Worm (Caenorhabditis elegans) whole organism, late embryonic: ENCODE data around the gene T04F8.3.

ENCODE experiments used
- C08G9.2 ChIP-seq: sonication (generic microtip); optimal IDR thresholded peaks from 2 replicates; lab custom pipeline; 2016; ENCODE audit warnings: mild to moderate bottlenecking, missing genetic modification characterization, moderate library complexity, missing compliant biosample characterization
- C38D4.7 ChIP-seq: fragments of 200-800 bp; sonication (Bioruptor generic); optimal IDR thresholded peaks from 2 replicates; lab custom pipeline; 2018; ENCODE audit warnings: mild to moderate bottlenecking, missing genetic modification characterization, moderate library complexity, missing compliant biosample characterization
- F13H6.1 ChIP-seq: sonication (generic microtip); optimal IDR thresholded peaks from 2 replicates; lab custom pipeline; 2016; ENCODE audit warnings: missing genetic modification characterization, missing compliant biosample characterization
- K02D7.2 ChIP-seq: sonication (generic microtip); optimal IDR thresholded peaks from 2 replicates; lab custom pipeline; 2017; ENCODE audit warnings: mild to moderate bottlenecking, missing genetic modification characterization, missing compliant biosample characterization
- K09A11.1 ChIP-seq: sonication (generic microtip); optimal IDR thresholded peaks from 2 replicates; lab custom pipeline; 2017; ENCODE audit warnings: antibody characterized with exemption, mild to moderate bottlenecking, missing genetic modification characterization, missing compliant biosample characterization; ENCODE audit not compliant: insufficient read depth
- T23F11.4 ChIP-seq: fragments of 200-800 bp; sonication (Bioruptor generic); optimal IDR thresholded peaks from 2 replicates; lab custom pipeline; 2018; ENCODE audit warnings: mild to moderate bottlenecking, missing genetic modification characterization, missing compliant biosample characterization
- ahr-1 ChIP-seq: sonication (generic microtip); optimal IDR thresholded peaks from 2 replicates; lab custom pipeline; 2016; ENCODE audit warnings: missing genetic modification characterization, missing compliant biosample characterization
- ama-1 ChIP-seq: fragments of 150-350 bp; optimal IDR thresholded peaks from 2 replicates; lab custom pipeline; 2014
- ceh-18 ChIP-seq: sonication (generic microtip); optimal IDR thresholded peaks from 2 replicates; lab custom pipeline; 2016; ENCODE audit warnings: missing genetic modification characterization, missing compliant biosample characterization
- ceh-2 ChIP-seq: sonication (generic microtip); optimal IDR thresholded peaks from 2 replicates; lab custom pipeline; 2016; ENCODE audit warnings: missing genotype, missing genetic modification characterization, missing compliant biosample characterization
- ceh-24 ChIP-seq: sonication (generic microtip); optimal IDR thresholded peaks from 2 replicates; lab custom pipeline; 2016; ENCODE audit warnings: mild to moderate bottlenecking, missing genetic modification characterization, missing compliant biosample characterization
- ceh-31 ChIP-seq: sonication (generic microtip); optimal IDR thresholded peaks from 2 replicates; lab custom pipeline; 2016; ENCODE audit warnings: missing genetic modification characterization, missing compliant biosample characterization
- ceh-34 ChIP-seq: sonication (generic microtip); optimal IDR thresholded peaks from 2 replicates; lab custom pipeline; 2016; ENCODE audit warnings: mild to moderate bottlenecking, missing genetic modification characterization, missing compliant biosample characterization
- ceh-45 ChIP-seq: fragments of 200-800 bp; sonication (Bioruptor generic); IDR thresholded peaks from 2 replicates; pipeline ENCODE4 v1.3.6; 2022; ENCODE audit warnings: missing genetic modification reagents, missing genetic modification characterization, missing compliant biosample characterization
- ceh-48 ChIP-seq: sonication (generic microtip); optimal IDR thresholded peaks from 2 replicates; lab custom pipeline; 2016; ENCODE audit warnings: missing genetic modification characterization, inconsistent platforms, missing compliant biosample characterization
- che-1 ChIP-seq: sonication (generic microtip); optimal IDR thresholded peaks from 2 replicates; lab custom pipeline; 2016; ENCODE audit warnings: mild to moderate bottlenecking, missing genetic modification characterization, missing compliant biosample characterization
- dmd-4 ChIP-seq: sonication (generic microtip); optimal IDR thresholded peaks from 2 replicates; lab custom pipeline; 2016; ENCODE audit warnings: borderline replicate concordance, missing genetic modification characterization, missing compliant biosample characterization
- dve-1 ChIP-seq: sonication (generic microtip); optimal IDR thresholded peaks from 2 replicates; lab custom pipeline; 2017; ENCODE audit warnings: antibody characterized with exemption, mild to moderate bottlenecking, missing genetic modification characterization, missing compliant biosample characterization
- elt-2 ChIP-seq: sonication (generic microtip); optimal IDR thresholded peaks from 2 replicates; lab custom pipeline; 2016; ENCODE audit warnings: missing genetic modification reagents, missing genetic modification characterization, missing compliant biosample characterization
- ets-4 ChIP-seq: sonication (generic microtip); optimal IDR thresholded peaks from 2 replicates; lab custom pipeline; 2016; ENCODE audit warnings: missing genetic modification characterization, missing compliant biosample characterization
- gmeb-2 ChIP-seq: sonication (generic microtip); optimal IDR thresholded peaks from 2 replicates; lab custom pipeline; 2016; ENCODE audit warnings: missing genetic modification characterization, inconsistent platforms, missing compliant biosample characterization
- hlh-30 ChIP-seq: sonication (generic microtip); optimal IDR thresholded peaks from 2 replicates; lab custom pipeline; 2017; ENCODE audit warnings: antibody characterized with exemption, missing genetic modification characterization, missing compliant biosample characterization; ENCODE audit not compliant: insufficient read depth
- hlh-6 ChIP-seq: sonication (generic microtip); optimal IDR thresholded peaks from 2 replicates; lab custom pipeline; 2016; ENCODE audit warnings: missing genotype, missing genetic modification characterization, missing compliant biosample characterization
- hlh-8 ChIP-seq: sonication (generic microtip); optimal IDR thresholded peaks from 2 replicates; lab custom pipeline; 2016; ENCODE audit warnings: missing genotype, missing genetic modification characterization, missing compliant biosample characterization
- lim-6 ChIP-seq: sonication (generic microtip); optimal IDR thresholded peaks from 2 replicates; lab custom pipeline; 2016; ENCODE audit warnings: missing genetic modification characterization, missing compliant biosample characterization
- mec-3 ChIP-seq: sonication (generic microtip); optimal IDR thresholded peaks from 2 replicates; lab custom pipeline; 2016; ENCODE audit warnings: borderline replicate concordance, missing genetic modification characterization, missing compliant biosample characterization
- nfya-1 ChIP-seq: sonication (generic microtip); optimal IDR thresholded peaks from 2 replicates; lab custom pipeline; 2017; ENCODE audit warnings: missing genetic modification characterization, mild to moderate bottlenecking, missing compliant biosample characterization, antibody characterized with exemption, moderate library complexity
- nhr-11 ChIP-seq: fragments of 150-350 bp; optimal IDR thresholded peaks from 2 replicates; lab custom pipeline; 2014; ENCODE audit warnings: missing biosample characterization, missing genetic modification characterization
- nhr-232 ChIP-seq: sonication (generic microtip); optimal IDR thresholded peaks from 2 replicates; lab custom pipeline; 2016; ENCODE audit warnings: missing genetic modification characterization, missing compliant biosample characterization
- pag-3 ChIP-seq: sonication (generic microtip); optimal IDR thresholded peaks from 2 replicates; lab custom pipeline; 2016; ENCODE audit warnings: missing compliant biosample characterization, missing genetic modification characterization, borderline replicate concordance
- pat-9 ChIP-seq: fragments of 200-800 bp; sonication (Bioruptor generic); optimal IDR thresholded peaks from 2 replicates; lab custom pipeline; 2018; ENCODE audit warnings: mild to moderate bottlenecking, missing genetic modification characterization, moderate library complexity, missing compliant biosample characterization
- sdc-2 ChIP-seq: sonication (generic microtip); optimal IDR thresholded peaks from 2 replicates; lab custom pipeline; 2016; ENCODE audit warnings: missing genotype, missing genetic modification characterization, missing compliant biosample characterization
- tbx-2 ChIP-seq: sonication (generic microtip); optimal IDR thresholded peaks from 2 replicates; lab custom pipeline; 2016; ENCODE audit warnings: missing genetic modification characterization, missing compliant biosample characterization
- unc-42 ChIP-seq: sonication (generic microtip); optimal IDR thresholded peaks from 2 replicates; lab custom pipeline; 2016; ENCODE audit warnings: missing genotype, missing genetic modification characterization, missing compliant biosample characterization
- unc-55 ChIP-seq: sonication (generic microtip); optimal IDR thresholded peaks from 2 replicates; lab custom pipeline; 2017; ENCODE audit warnings: missing biosample characterization, missing genetic modification reagents, missing genetic modification characterization
- unc-86 ChIP-seq: sonication (generic microtip); optimal IDR thresholded peaks from 2 replicates; lab custom pipeline; 2016; ENCODE audit warnings: missing genetic modification characterization, missing compliant biosample characterization
- zip-5 ChIP-seq: sonication (generic microtip); optimal IDR thresholded peaks from 2 replicates; lab custom pipeline; 2016; ENCODE audit warnings: missing genetic modification characterization, missing compliant biosample characterization
- ztf-16 ChIP-seq: sonication (generic microtip); optimal IDR thresholded peaks from 2 replicates; lab custom pipeline; 2017; ENCODE audit warnings: missing genetic modification characterization, missing compliant biosample characterization

The T04F8.3 gene

ce11 chrX:11645517-11645916, 12.9 kb upstream of the T04F8.3 start:
- TF ChIP-seq hlh-6 (tag; lab: Kevin White, UChicago) (no peak), elt-2 (peak; percentile 24)
- TF ChIP-seq, all 69 proteins: peak for 1

- TF ChIP-seq F13H6.1 (tag; lab: Kevin White, UChicago) (no peak), hlh-8 (no peak), ceh-18 (tag; lab: Kevin White, UChicago) (no peak), dve-1 (tag; lab: Kevin White, UChicago) (no peak), zip-5 (tag; lab: Kevin White, UChicago) (no peak), mec-3 (no peak), unc-86 (tag; lab: Kevin White, UChicago) (no peak), lim-6 (tag; lab: Kevin White, UChicago) (no peak), nhr-232 (tag; lab: Kevin White, UChicago) (no peak), ceh-34 (tag; lab: Kevin White, UChicago) (no peak), ceh-24 (tag; lab: Kevin White, UChicago) (no peak), ama-1 (no peak), hlh-30 (no peak), pat-9 (tag; lab: Kevin White, UChicago) (no peak), pag-3 (tag; lab: Kevin White, UChicago) (no peak), dmd-4 (tag; lab: Kevin White, UChicago) (no peak), unc-55 (no peak), K09A11.1 (tag; lab: Kevin White, UChicago) (no peak), ahr-1 (no peak), T23F11.4 (GFP tag; lab: Kevin White, UChicago) (no peak)
Measured at ce11 chrX:11647165-11647564, 11.3 kb upstream of the T04F8.3 start, which contains the start of gene T04F8.8. Gene T04F8.8, plus strand, starts transcription at chrX:11647465.

- no peak for TF ChIP-seq che-1 (tag; lab: Kevin White, UChicago)
- no peak for TF ChIP-seq lim-6 (tag; lab: Kevin White, UChicago)
- TF ChIP-seq zip-5 (tag; lab: Kevin White, UChicago): no peak
- no peak for TF ChIP-seq tbx-2 (tag; lab: Kevin White, UChicago)
- TF ChIP-seq ztf-16: no peak
- TF ChIP-seq ets-4 (tag; lab: Kevin White, UChicago): no peak
- no peak for TF ChIP-seq nfya-1 (tag; lab: Kevin White, UChicago)
- TF ChIP-seq ahr-1: no peak
- TF ChIP-seq F13H6.1 (tag; lab: Kevin White, UChicago): no peak
- TF ChIP-seq hlh-6 (tag; lab: Kevin White, UChicago): no peak
- no peak for TF ChIP-seq K02D7.2 (tag; lab: Kevin White, UChicago)
- TF ChIP-seq gmeb-2: no peak
- TF ChIP-seq ceh-48: no peak
- TF ChIP-seq ceh-45 (GFP tag; lab: Robert Waterston, UW): no peak
Measured at ce11 chrX:11650751-11651150, 7.7 kb upstream of the T04F8.3 start, which contains the start of gene cutl-11. Gene cutl-11, minus strand, starts transcription at chrX:11650851.

- TF ChIP-seq unc-55 (peak; percentile 33), dmd-4 (tag; lab: Kevin White, UChicago) (no peak), hlh-6 (tag; lab: Kevin White, UChicago) (no peak), tbx-2 (tag; lab: Kevin White, UChicago) (peak; percentile 5), ceh-48 (peak; percentile 32), ceh-31 (tag; lab: Kevin White, UChicago) (peak; percentile 57), hlh-8 (no peak), nhr-11 (tag; lab: Kevin White, UChicago) (no peak), hlh-30 (peak; percentile 14), sdc-2 (peak; percentile 32), pag-3 (tag; lab: Kevin White, UChicago) (no peak), nfya-1 (tag; lab: Kevin White, UChicago) (peak; percentile 53), C38D4.7 (GFP tag; lab: Kevin White, UChicago) (no peak), ceh-2 (no peak), unc-42 (tag; lab: Kevin White, UChicago) (peak; percentile 17), C08G9.2 (tag; lab: Kevin White, UChicago) (no peak)
Measured at ce11 chrX:11656519-11657006, 1.9 kb upstream of the T04F8.3 start, which contains the start of gene T04F8.2. Gene T04F8.2, minus strand, starts transcription at chrX:11656569.
